Worm (Caenorhabditis elegans): ENCODE results near the gene K01A11.1.

Gene K01A11.1

DNA sequence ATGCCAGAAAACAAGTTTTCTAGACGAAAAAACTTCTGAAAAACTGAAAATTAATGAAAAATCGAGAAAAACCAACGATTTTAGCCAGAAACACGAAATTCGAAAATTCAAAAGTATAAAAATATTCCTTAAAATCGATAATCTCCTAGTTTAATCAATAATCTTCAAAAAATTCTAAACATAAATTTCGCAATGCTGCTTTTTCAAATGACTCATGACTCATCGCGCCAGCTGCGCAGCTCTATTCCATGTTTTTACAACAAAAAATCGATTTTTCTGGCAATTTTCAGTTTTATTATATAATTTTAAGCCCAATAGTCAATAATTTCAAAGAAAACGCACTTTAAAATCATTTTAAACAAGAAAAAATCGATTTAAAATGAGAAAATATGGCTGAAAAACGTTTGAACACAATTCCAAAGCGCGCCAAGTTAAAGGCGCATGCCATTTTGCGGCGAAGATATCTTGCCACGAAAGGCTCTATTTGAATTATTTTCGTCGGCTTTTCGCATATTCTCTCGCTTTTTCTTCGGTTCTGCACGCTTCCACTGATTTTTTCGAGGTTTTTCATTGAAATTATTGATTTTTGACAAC, 35.3 kb downstream of the K01A11.1 start, which contains the start of gene cri-3:
Gene cri-3, plus strand, starts transcription at position 482 of the 594 bp plus-strand sequence.
- TF ChIP-seq dpl-1 (GFP tag; optimal IDR thresholded peaks at IDR 0.05): peak; percentile 24
- no peak for TF ChIP-seq D2030.7 (GFP tag; IDR thresholded peaks at IDR 0.05)
- no peak for TF ChIP-seq chd-7 (tag; optimal IDR thresholded peaks at IDR 0.05)
- no peak for TF ChIP-seq nhr-90 (tag; optimal IDR thresholded peaks at IDR 0.05)
- no peak for TF ChIP-seq ceh-40 (GFP tag; IDR thresholded peaks at IDR 0.05)
- TF ChIP-seq snpc-4 (GFP tag; optimal IDR thresholded peaks at IDR 0.05): no peak
- no peak for TF ChIP-seq snpc-4 (tag; optimal IDR thresholded peaks at IDR 0.05)
- TF ChIP-seq efl-1 (GFP tag; optimal IDR thresholded peaks at IDR 0.05): peak; percentile 27
- no peak for TF ChIP-seq B0019.2 (GFP tag; conservative IDR thresholded peaks at IDR 0.05)
- no peak for TF ChIP-seq lin-26 (GFP tag; IDR thresholded peaks at IDR 0.05)
- TF ChIP-seq F49E8.2 (tag; optimal IDR thresholded peaks at IDR 0.05; ENCODE audit: insufficient read depth): no peak
- TF ChIP-seq Y53F4B.3 (GFP tag; IDR thresholded peaks at IDR 0.05): no peak
- TF ChIP-seq hsf-1 (GFP tag; IDR thresholded peaks at IDR 0.05): no peak
- TF ChIP-seq F33H1.4 (GFP tag; IDR thresholded peaks at IDR 0.05): peak; percentile 66
- no peak for TF ChIP-seq mxl-1 (tag; optimal IDR thresholded peaks at IDR 0.05)
- TF ChIP-seq attf-5 (GFP tag; optimal IDR thresholded peaks at IDR 0.05): peak; percentile 60
- TF ChIP-seq ztf-3 (GFP tag; optimal IDR thresholded peaks at IDR 0.05): no peak
- no peak for TF ChIP-seq snpc-1.1 (tag; optimal IDR thresholded peaks at IDR 0.05; ENCODE audit: insufficient read depth)
- no peak for TF ChIP-seq nfyb-1 (GFP tag; IDR thresholded peaks at IDR 0.05)
- TF ChIP-seq ccch-3 (GFP tag; optimal IDR thresholded peaks at IDR 0.05): no peak
- no peak for TF ChIP-seq F57A8.1 (GFP tag; optimal IDR thresholded peaks at IDR 0.05)
- TF ChIP-seq sptf-2 (GFP tag; optimal IDR thresholded peaks at IDR 0.05): no peak
- TF ChIP-seq fkh-3 (tag; optimal IDR thresholded peaks at IDR 0.05): no peak
- TF ChIP-seq ztf-22 (GFP tag; optimal IDR thresholded peaks at IDR 0.05): no peak
- no peak for TF ChIP-seq ZK185.1 (tag; optimal IDR thresholded peaks at IDR 0.05; ENCODE audit: poor library complexity, severe bottlenecking)
- TF ChIP-seq tlf-1 (GFP tag; optimal IDR thresholded peaks at IDR 0.05): no peak
- no peak for TF ChIP-seq lin-40 (tag; optimal IDR thresholded peaks at IDR 0.05)
- no peak for TF ChIP-seq Y95B8A.8 (GFP tag; IDR thresholded peaks at IDR 0.05)
- TF ChIP-seq cebp-1 (GFP tag; IDR thresholded peaks at IDR 0.05): peak; percentile 62; the same call in 1 of the 2 replicates
- peak; percentile 92 for TF ChIP-seq cebp-1 (tag; optimal IDR thresholded peaks at IDR 0.05)
- no peak for TF ChIP-seq him-1 (tag; optimal IDR thresholded peaks at IDR 0.05)
- no peak for TF ChIP-seq F57C9.4 (tag; optimal IDR thresholded peaks at IDR 0.05)
- TF ChIP-seq ceh-27 (GFP tag; optimal IDR thresholded peaks at IDR 0.05): no peak
- no peak for TF ChIP-seq dox-1 (GFP tag; IDR thresholded peaks at IDR 0.05)
- TF ChIP-seq lir-1 (GFP tag; conservative IDR thresholded peaks at IDR 0.05): no peak
- no peak for TF ChIP-seq B0035.1 (tag; optimal IDR thresholded peaks at IDR 0.05)
- TF ChIP-seq madf-6 (GFP tag; IDR thresholded peaks at IDR 0.05): 0 out of 2 replicates have a peak, but pooled peaks have one; percentile 20
- no peak for TF ChIP-seq F22D6.2 (tag; optimal IDR thresholded peaks at IDR 0.05)
- no peak for TF ChIP-seq hmg-1.2 (GFP tag; IDR thresholded peaks at IDR 0.05)
- peak; percentile 25 for TF ChIP-seq lin-54 (GFP tag; optimal IDR thresholded peaks at IDR 0.05)
- TF ChIP-seq mcd-1 (GFP tag; IDR thresholded peaks at IDR 0.05): no peak
- TF ChIP-seq tbx-9 (tag; optimal IDR thresholded peaks at IDR 0.05; ENCODE audit: borderline replicate concordance): no peak
- TF ChIP-seq snpc-3.4 (tag; optimal IDR thresholded peaks at IDR 0.05): no peak
- TF ChIP-seq egl-18 (GFP tag; IDR thresholded peaks at IDR 0.05): no peak
- no peak for TF ChIP-seq atf-7 (tag; optimal IDR thresholded peaks at IDR 0.05)
- TF ChIP-seq bed-1 (GFP tag; IDR thresholded peaks at IDR 0.05): no peak
- no peak for TF ChIP-seq F52B5.7 (tag; optimal IDR thresholded peaks at IDR 0.05)
